Fruit fly (Drosophila melanogaster) whole organism, embryonic: ENCODE results near the gene CG10365.
A peak's percentile ranks its signal among the peaks of the same experiment; 100 is the strongest.

Source experiments
- CG2120 ChIP-seq: fragments of 200-800 bp; sonication (Bioruptor generic); optimal IDR thresholded peaks from 3 replicates; lab custom pipeline; 2016; ENCODE audit warnings: missing biosample characterization, missing genetic modification characterization
- Pdp1 ChIP-seq, 2 experiments: fragments of 200-800 bp; sonication (Bioruptor generic); optimal IDR thresholded peaks; 3 replicates each; lab custom pipeline; 2016; ENCODE audit warnings: missing biosample characterization in 2 of 2, missing genetic modification characterization in 2 of 2, mild to moderate bottlenecking in 1 of 2, moderate library complexity in 1 of 2
- tll ChIP-seq, 2 experiments: fragments of 200-800 bp in 1 of 2; fragments of >200 bp in 1 of 2; sonication (Bioruptor generic) in 1 of 2; optimal IDR thresholded peaks; 2 replicates each; lab custom pipeline; 2017 to 2019; ENCODE audit warnings: missing biosample characterization in 2 of 2, missing genetic modification characterization in 2 of 2, mild to moderate bottlenecking in 1 of 2, moderate library complexity in 1 of 2
- zfh2 ChIP-seq: fragments of 200-800 bp; sonication (Bioruptor generic); optimal IDR thresholded peaks from 2 replicates; lab custom pipeline; 2016; ENCODE audit warnings: missing biosample characterization, missing genetic modification characterization

DNA sequence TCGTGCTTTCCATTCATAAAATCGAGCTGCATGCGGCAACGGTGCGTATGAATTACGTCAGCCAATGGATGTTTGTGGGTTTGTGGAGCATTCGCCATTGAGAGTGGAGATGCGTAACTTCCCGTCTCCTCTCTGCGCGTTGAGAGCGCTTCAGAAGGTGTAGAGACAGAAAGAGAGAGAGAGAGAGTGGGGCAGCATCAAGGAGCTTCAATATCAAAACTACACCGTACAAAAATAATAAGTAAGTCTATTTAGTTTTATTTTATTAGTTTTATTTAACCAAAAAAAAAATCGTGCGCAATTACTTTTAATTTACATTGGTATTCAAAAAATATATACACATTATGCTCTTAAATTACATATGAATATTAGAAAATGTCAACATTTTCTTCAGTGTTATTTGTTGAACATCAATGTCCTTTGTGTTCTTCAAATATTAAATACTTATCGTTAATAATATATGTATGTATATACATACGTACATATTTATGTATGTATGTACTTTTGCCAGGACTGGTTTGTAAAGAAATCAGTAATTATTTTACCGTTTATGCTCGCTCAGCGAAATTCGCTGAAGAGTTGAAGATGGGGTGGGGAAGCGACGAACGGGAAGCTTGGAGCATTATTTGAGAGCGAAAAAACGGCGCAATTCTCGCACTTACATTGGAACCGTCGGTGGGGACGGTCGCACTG, at the start of gene CG10365:
- peak; percentile 81 for TF ChIP-seq CG2120 (GFP tag; lab: Kevin White, UChicago)
- TF ChIP-seq Pdp1 (GFP tag; optimal IDR thresholded peaks at IDR 0.05; lab: Kevin White, UChicago), result peak in 1 of 2 experiments; percentile 96
- TF ChIP-seq zfh2 (GFP tag; lab: Kevin White, UChicago), result no peak
- no peak for TF ChIP-seq tll (GFP tag; optimal IDR thresholded peaks at IDR 0.05; lab: Kevin White, UChicago)
